Fruit fly (Drosophila melanogaster) Kc167 (cell line): ENCODE results near the gene CG33127.

ENCODE experiments used
- Sin3A ChIP-seq: fragments of >200 bp; optimal IDR thresholded peaks from 2 replicates; lab custom pipeline; 2018; ENCODE audit warnings: missing external identifiers
- h ChIP-seq: fragments of >200 bp; optimal IDR thresholded peaks from 3 replicates; lab custom pipeline; 2018; ENCODE audit warnings: missing external identifiers
- insv ChIP-seq: fragments of >200 bp; optimal IDR thresholded peaks from 3 replicates; lab custom pipeline; 2018; ENCODE audit warnings: missing external identifiers
- ttk ChIP-seq: sonication (Bioruptor generic); optimal IDR thresholded peaks from 2 replicates; lab custom pipeline; 2017; ENCODE audit warnings: missing external identifiers

DNA sequence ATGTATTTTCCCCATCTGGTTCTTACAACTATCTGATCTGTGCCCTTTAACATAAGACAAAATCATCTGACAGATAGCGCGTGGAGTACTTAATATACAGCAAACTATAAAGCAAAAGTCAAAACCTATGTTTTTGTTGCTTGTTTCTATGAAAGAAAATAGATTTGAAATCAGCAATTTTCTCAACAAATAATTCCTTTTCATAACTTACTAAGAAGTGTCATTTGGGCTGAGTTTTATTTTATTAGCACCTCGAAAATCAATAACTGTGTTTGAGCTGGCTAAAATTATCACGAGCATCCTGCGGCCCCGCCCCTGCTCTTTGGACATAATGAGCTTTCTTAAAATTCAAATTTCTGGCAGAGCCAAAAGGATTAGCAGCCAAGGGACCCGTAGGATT, 10.3 kb downstream of the CG33127 start, which contains the start of gene CG31921:
- TF ChIP-seq ttk (no peak), insv (lab: Kevin White, UChicago) (no peak), h (lab: Kevin White, UChicago) (no peak), Sin3A (no peak)
